Worm (Caenorhabditis elegans) whole organism, L2 larva: Measurements from ENCODE around the gene tre-3.
A peak's percentile ranks its signal among the peaks of the same experiment; 100 is the strongest.

Source experiments
- C34F6.9 ChIP-seq: fragments of 150-350 bp; optimal IDR thresholded peaks from 2 replicates; lab custom pipeline; 2014; ENCODE audit warnings: missing biosample characterization, missing genetic modification characterization
- F13H6.1 ChIP-seq: sonication (generic microtip); optimal IDR thresholded peaks from 2 replicates; lab custom pipeline; 2016; ENCODE audit warnings: missing genetic modification characterization, missing compliant biosample characterization
- R02D3.7 ChIP-seq: fragments of 150-350 bp; optimal IDR thresholded peaks from 2 replicates; lab custom pipeline; 2014; ENCODE audit warnings: missing biosample characterization, missing genetic modification characterization
- Y55F3AM.14 ChIP-seq: fragments of 200-800 bp; sonication (Bioruptor generic); optimal IDR thresholded peaks from 2 replicates; lab custom pipeline; 2018; ENCODE audit warnings: mild to moderate bottlenecking, missing genetic modification characterization, missing compliant biosample characterization
- ZK546.5 ChIP-seq: sonication (generic microtip); optimal IDR thresholded peaks from 2 replicates; lab custom pipeline; 2017; ENCODE audit warnings: missing biosample characterization, missing genetic modification characterization
- alr-1 ChIP-seq: fragments of 150-350 bp; optimal IDR thresholded peaks from 2 replicates; lab custom pipeline; 2014; ENCODE audit warnings: missing biosample characterization, missing genetic modification characterization
- aly-2 ChIP-seq: fragments of 150-350 bp; optimal IDR thresholded peaks from 2 replicates; lab custom pipeline; 2014; ENCODE audit warnings: missing biosample characterization, missing genetic modification characterization
- ama-1 ChIP-seq: fragments of 150-350 bp; optimal IDR thresholded peaks from 2 replicates; lab custom pipeline; 2018; ENCODE audit warnings: inconsistent platforms
- blmp-1 ChIP-seq: sonication (generic microtip); optimal IDR thresholded peaks from 2 replicates; lab custom pipeline; 2017; ENCODE audit warnings: missing genetic modification characterization, mild to moderate bottlenecking, missing compliant biosample characterization, antibody characterized with exemption, moderate library complexity; ENCODE audit not compliant: insufficient read depth
- ceh-16 ChIP-seq: fragments of 150-350 bp; optimal IDR thresholded peaks from 2 replicates; lab custom pipeline; 2014; ENCODE audit warnings: missing biosample characterization, missing genetic modification characterization
- ceh-82 ChIP-seq: fragments of 150-350 bp; optimal IDR thresholded peaks from 2 replicates; lab custom pipeline; 2014; ENCODE audit warnings: missing biosample characterization, missing genetic modification characterization
- crh-2 ChIP-seq: sonication (generic microtip); optimal IDR thresholded peaks from 2 replicates; lab custom pipeline; 2017; ENCODE audit warnings: missing biosample characterization, missing genetic modification characterization
- dmd-4 ChIP-seq: sonication (generic microtip); optimal IDR thresholded peaks from 2 replicates; lab custom pipeline; 2017; ENCODE audit warnings: missing biosample characterization, missing genetic modification characterization
- egl-27 ChIP-seq: sonication (generic microtip); optimal IDR thresholded peaks from 3 replicates; lab custom pipeline; 2017; ENCODE audit warnings: missing biosample characterization, missing genetic modification reagents, missing genetic modification characterization
- elt-1 ChIP-seq: fragments of 150-350 bp; optimal IDR thresholded peaks from 2 replicates; lab custom pipeline; 2014; ENCODE audit warnings: missing biosample characterization, missing genetic modification characterization
- fos-1 ChIP-seq: fragments of 150-350 bp; optimal IDR thresholded peaks from 2 replicates; lab custom pipeline; 2014; ENCODE audit warnings: missing biosample characterization, missing genetic modification characterization
- gmeb-1 ChIP-seq: fragments of 150-350 bp; optimal IDR thresholded peaks from 2 replicates; lab custom pipeline; 2014; ENCODE audit warnings: missing biosample characterization, missing genetic modification characterization
- lin-11 ChIP-seq: fragments of 150-350 bp; sonication (generic microtip); optimal IDR thresholded peaks from 2 replicates; lab custom pipeline; 2014; ENCODE audit warnings: missing biosample characterization, missing genetic modification characterization, inconsistent platforms, mixed read lengths
- lin-13 ChIP-seq: fragments of 150-350 bp; optimal IDR thresholded peaks from 2 replicates; lab custom pipeline; 2014; ENCODE audit warnings: missing biosample characterization, missing genetic modification reagents, missing genetic modification characterization
- lin-39 ChIP-seq: fragments of 150-350 bp; optimal IDR thresholded peaks from 2 replicates; lab custom pipeline; 2014; ENCODE audit warnings: missing biosample characterization, missing genetic modification reagents, missing genetic modification characterization
- lsy-2 ChIP-seq, 2 experiments: fragments of 150-350 bp in 1 of 2; sonication (generic microtip) in 1 of 2; optimal IDR thresholded peaks; 2 replicates each; lab custom pipeline; 2014 to 2017; ENCODE audit warnings: missing biosample characterization in 2 of 2, missing genetic modification characterization in 2 of 2
- mab-5 ChIP-seq: fragments of 150-350 bp; optimal IDR thresholded peaks from 2 replicates; lab custom pipeline; 2014; ENCODE audit warnings: missing biosample characterization, missing genetic modification characterization
- mbf-1 ChIP-seq: sonication (generic microtip); optimal IDR thresholded peaks from 2 replicates; lab custom pipeline; 2017; ENCODE audit warnings: missing biosample characterization, missing genetic modification characterization
- mdl-1 ChIP-seq, 2 experiments: fragments of 150-350 bp in 1 of 2; sonication (generic microtip) in 1 of 2; optimal IDR thresholded peaks; 2 replicates each; lab custom pipeline; 2017; ENCODE audit warnings: missing biosample characterization in 2 of 2, missing genetic modification characterization in 2 of 2
- nhr-10 ChIP-seq: sonication (generic microtip); optimal IDR thresholded peaks from 2 replicates; lab custom pipeline; 2017; ENCODE audit warnings: missing biosample characterization, missing genetic modification characterization
- nhr-11 ChIP-seq: fragments of 150-350 bp; optimal IDR thresholded peaks from 2 replicates; lab custom pipeline; 2014; ENCODE audit warnings: missing biosample characterization, missing genetic modification characterization
- nhr-12 ChIP-seq: fragments of 150-350 bp; optimal IDR thresholded peaks from 2 replicates; lab custom pipeline; 2014; ENCODE audit warnings: missing biosample characterization, missing genetic modification characterization
- nhr-129 ChIP-seq: fragments of 150-350 bp; optimal IDR thresholded peaks from 2 replicates; lab custom pipeline; 2014; ENCODE audit warnings: missing biosample characterization, missing genetic modification characterization
- nhr-21 ChIP-seq: fragments of 150-350 bp; optimal IDR thresholded peaks from 2 replicates; lab custom pipeline; 2014; ENCODE audit warnings: missing biosample characterization, missing genetic modification characterization
- nhr-23 ChIP-seq: fragments of 150-350 bp; optimal IDR thresholded peaks from 2 replicates; lab custom pipeline; 2014; ENCODE audit warnings: missing biosample characterization, missing genetic modification reagents, missing genetic modification characterization
- nhr-237 ChIP-seq: fragments of 150-350 bp; optimal IDR thresholded peaks from 2 replicates; lab custom pipeline; 2014; ENCODE audit warnings: missing biosample characterization, missing genetic modification characterization
- nhr-25 ChIP-seq: fragments of 150-350 bp; sonication (generic microtip); optimal IDR thresholded peaks from 3 replicates; lab custom pipeline; 2014; ENCODE audit warnings: missing biosample characterization, missing genetic modification characterization
- nhr-6 ChIP-seq: fragments of 150-350 bp; optimal IDR thresholded peaks from 2 replicates; lab custom pipeline; 2014; ENCODE audit warnings: missing biosample characterization, missing genetic modification characterization
- nhr-77 ChIP-seq: fragments of 150-350 bp; optimal IDR thresholded peaks from 2 replicates; lab custom pipeline; 2014; ENCODE audit warnings: missing biosample characterization, missing genetic modification characterization
- peb-1 ChIP-seq: fragments of 150-350 bp; optimal IDR thresholded peaks from 2 replicates; lab custom pipeline; 2014; ENCODE audit warnings: missing biosample characterization, missing genetic modification characterization
- sem-4 ChIP-seq: fragments of 150-350 bp; optimal IDR thresholded peaks from 2 replicates; lab custom pipeline; 2014; ENCODE audit warnings: missing biosample characterization, missing genetic modification reagents, missing genetic modification characterization
- skn-1 ChIP-seq: sonication (generic microtip); optimal IDR thresholded peaks from 2 replicates; lab custom pipeline; 2017; ENCODE audit warnings: missing biosample characterization, missing genetic modification characterization
- sma-3 ChIP-seq: sonication (generic microtip); optimal IDR thresholded peaks from 2 replicates; lab custom pipeline; 2016; ENCODE audit warnings: missing genetic modification reagents, missing genetic modification characterization, missing compliant biosample characterization
- sma-9 ChIP-seq, 2 experiments: fragments of 150-350 bp in 1 of 2; sonication (generic microtip) in 1 of 2; optimal IDR thresholded peaks; 2 replicates each; lab custom pipeline; 2014 to 2016; ENCODE audit warnings: missing genetic modification characterization in 2 of 2, mild to moderate bottlenecking in 1 of 2, missing biosample characterization in 1 of 2, missing compliant biosample characterization in 1 of 2, missing genetic modification reagents in 1 of 2, moderate library complexity in 1 of 2
- snpc-4 ChIP-seq: fragments of 150-350 bp; optimal IDR thresholded peaks from 2 replicates; lab custom pipeline; 2014; ENCODE audit warnings: missing biosample characterization, missing genetic modification characterization
- unc-55 ChIP-seq: fragments of 150-350 bp; sonication (generic microtip); optimal IDR thresholded peaks from 3 replicates; lab custom pipeline; 2014; ENCODE audit warnings: missing biosample characterization, missing genetic modification reagents, missing genetic modification characterization
- unc-62 ChIP-seq: fragments of 150-350 bp; optimal IDR thresholded peaks from 2 replicates; lab custom pipeline; 2014; ENCODE audit warnings: missing biosample characterization, missing genetic modification reagents, missing genetic modification characterization
- zag-1 ChIP-seq: fragments of 150-350 bp; optimal IDR thresholded peaks from 2 replicates; lab custom pipeline; 2014; ENCODE audit warnings: missing biosample characterization, missing genetic modification characterization
- ztf-1 ChIP-seq: fragments of 200-800 bp; sonication (Bioruptor generic); conservative IDR thresholded peaks from 2 replicates; pipeline ENCODE4 v1.3.6; 2022; ENCODE audit warnings: missing genetic modification characterization, missing compliant biosample characterization
- ztf-11 ChIP-seq: sonication (generic microtip); optimal IDR thresholded peaks from 2 replicates; lab custom pipeline; 2017; ENCODE audit warnings: missing biosample characterization, missing genetic modification characterization
- ztf-4 ChIP-seq: fragments of 150-350 bp; optimal IDR thresholded peaks from 2 replicates; lab custom pipeline; 2014; ENCODE audit warnings: missing biosample characterization, missing genetic modification characterization

tre-3 gene

ce11 chrV:11715797-11716196 is at the start of gene tre-3:
tre-3 (minus strand) TSS chrV:11715903.
- TF ChIP-seq nhr-77, result no peak
- no peak for TF ChIP-seq zag-1
- TF ChIP-seq sem-4 (tag; lab: Kevin White, UChicago), result no peak
- no peak for TF ChIP-seq sma-9 (GFP tag; optimal IDR thresholded peaks at IDR 0.05; lab: Kevin White, UChicago)
- TF ChIP-seq sma-9 (tag; optimal IDR thresholded peaks at IDR 0.05; lab: Kevin White, UChicago), result no peak
- no peak for TF ChIP-seq lsy-2 (tag; optimal IDR thresholded peaks at IDR 0.05; lab: Kevin White, UChicago)
- TF ChIP-seq ztf-11 (tag; lab: Kevin White, UChicago), result no peak
- TF ChIP-seq lin-13, result no peak
- no peak for TF ChIP-seq elt-1
- TF ChIP-seq ceh-16, result no peak
- TF ChIP-seq mdl-1 (tag; optimal IDR thresholded peaks at IDR 0.05; lab: Kevin White, UChicago), result no peak
- TF ChIP-seq C34F6.9 (tag; lab: Kevin White, UChicago), result no peak
- TF ChIP-seq nhr-237 (tag; lab: Kevin White, UChicago), result no peak

- TF ChIP-seq nhr-11 (tag; lab: Kevin White, UChicago) (no peak), lsy-2 (tag; optimal IDR thresholded peaks at IDR 0.05; lab: Kevin White, UChicago) (peak; percentile 100), elt-1 (no peak), lin-11 (no peak), sem-4 (tag; lab: Kevin White, UChicago) (peak; percentile 90), nhr-12 (tag; lab: Kevin White, UChicago) (no peak), sma-3 (peak; percentile 90), ztf-1 (GFP tag; lab: Robert Waterston, UW) (no peak), egl-27 (tag; lab: Kevin White, UChicago) (peak; percentile 62), ama-1 (no peak), sma-9 (GFP tag; optimal IDR thresholded peaks at IDR 0.05; lab: Kevin White, UChicago) (peak; percentile 81), sma-9 (tag; optimal IDR thresholded peaks at IDR 0.05; lab: Kevin White, UChicago) (no peak), nhr-25 (tag; lab: Kevin White, UChicago) (peak; percentile 95), crh-2 (tag; lab: Kevin White, UChicago) (peak; percentile 95), nhr-77 (peak; percentile 41), mbf-1 (tag; lab: Kevin White, UChicago) (peak; percentile 31), nhr-21 (tag; lab: Kevin White, UChicago) (peak; percentile 90), nhr-237 (tag; lab: Kevin White, UChicago) (peak; percentile 61), ztf-4 (tag; lab: Kevin White, UChicago) (peak; percentile 34), snpc-4 (tag; lab: Kevin White, UChicago) (peak; percentile 45), ZK546.5 (tag; lab: Kevin White, UChicago) (peak; percentile 30), nhr-6 (tag; lab: Kevin White, UChicago) (peak; percentile 90), ztf-11 (tag; lab: Kevin White, UChicago) (no peak), aly-2 (tag; lab: Kevin White, UChicago) (no peak), nhr-129 (tag; lab: Kevin White, UChicago) (peak; percentile 57), nhr-10 (tag; lab: Kevin White, UChicago) (peak; percentile 13), zag-1 (peak; percentile 22), R02D3.7 (tag; lab: Kevin White, UChicago) (peak; percentile 96), lin-13 (peak; percentile 86), ceh-16 (no peak), lin-39 (tag; lab: Kevin White, UChicago) (no peak), peb-1 (no peak), mab-5 (peak; percentile 82), unc-55 (GFP tag; lab: Kevin White, UChicago) (peak; percentile 93), alr-1 (tag; lab: Kevin White, UChicago) (no peak), dmd-4 (tag; lab: Kevin White, UChicago) (peak; percentile 39), blmp-1 (tag; lab: Kevin White, UChicago) (peak; percentile 30), unc-62 (GFP tag; lab: Kevin White, UChicago) (peak; percentile 5), mdl-1 (tag; optimal IDR thresholded peaks at IDR 0.05; lab: Kevin White, UChicago) (peak; percentile 23 to 73), ceh-82 (no peak), Y55F3AM.14 (peak; percentile 48), C34F6.9 (tag; lab: Kevin White, UChicago) (peak; percentile 96), nhr-23 (no peak), F13H6.1 (tag; lab: Kevin White, UChicago) (peak; percentile 90), skn-1 (tag; lab: Kevin White, UChicago) (peak; percentile 57), fos-1 (tag; lab: Kevin White, UChicago) (peak; percentile 68), gmeb-1 (tag; lab: Kevin White, UChicago) (peak; percentile 87)
Observed at ce11 chrV:11764373-11764954, 48.8 kb upstream of the tre-3 start, which contains the start of the genes F55A11.1 and syx-5. F55A11.1 (minus strand) TSS chrV:11764385. syx-5 (plus strand) TSS chrV:11764904.
